Fruit fly (Drosophila melanogaster): ENCODE results near the gene Gel.
"Not testable (repeated sequence)": the region's sequence is repeated elsewhere in the genome, so short reads cannot be mapped to it uniquely, and the experiment has no call there.

DNA sequence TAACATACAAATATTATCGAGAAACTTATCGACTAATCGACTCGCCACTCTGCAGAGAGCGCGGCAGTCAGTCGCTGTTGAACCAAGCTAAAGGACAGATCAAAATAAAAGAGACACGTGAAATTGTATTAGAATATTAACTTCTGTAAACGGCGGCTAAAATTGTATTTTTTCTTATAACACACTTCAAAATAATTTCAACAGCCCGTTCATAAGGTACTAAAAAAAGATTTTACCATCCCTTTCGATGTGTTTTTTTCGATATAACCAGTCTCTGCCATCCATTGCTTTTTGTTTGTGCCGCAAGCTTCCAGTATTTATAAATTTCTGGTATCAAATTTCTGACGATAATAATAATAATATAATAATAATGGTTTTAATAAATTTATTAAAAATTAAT is 23.5 kb upstream of the Gel start, which contains the start of gene aux:
- not testable (repeated sequence) for TF ChIP-seq Eip78C (GFP tag); CG3032 (tag; optimal IDR thresholded peaks at IDR 0.05); Eip75B (GFP tag; optimal IDR thresholded peaks at IDR 0.05)

Measured in whole organism, prepupa.